Fruit fly (Drosophila melanogaster) whole organism, adult: ENCODE results near the gene QIL1.

Experiments
- CG11617 ChIP-seq: fragments of 200-800 bp; sonication (Bioruptor generic); optimal IDR thresholded peaks from 2 replicates; lab custom pipeline; 2017; ENCODE audit warnings: mild to moderate bottlenecking, missing biosample characterization, missing genetic modification reagents, missing genetic modification characterization
- CG14711 ChIP-seq: fragments of 200-800 bp; sonication (Bioruptor generic); optimal IDR thresholded peaks from 2 replicates; lab custom pipeline; 2018; ENCODE audit warnings: missing biosample characterization, mild to moderate bottlenecking, missing genetic modification characterization, moderate library complexity
- CG7101 ChIP-seq: fragments of 200-800 bp; sonication (Bioruptor generic); optimal IDR thresholded peaks from 2 replicates; lab custom pipeline; 2018; ENCODE audit warnings: missing biosample characterization, mild to moderate bottlenecking, missing genetic modification characterization, moderate library complexity
- Hr96 ChIP-seq: fragments of 200-800 bp; sonication (Bioruptor generic); optimal IDR thresholded peaks from 2 replicates; lab custom pipeline; 2016; ENCODE audit warnings: missing biosample characterization, missing genetic modification characterization
- kay ChIP-seq: fragments of 200-800 bp; sonication (Bioruptor generic); peaks from one replicate; lab custom pipeline; 2016; ENCODE audit warnings: missing biosample characterization, missing genetic modification characterization, borderline replicate concordance

DNA sequence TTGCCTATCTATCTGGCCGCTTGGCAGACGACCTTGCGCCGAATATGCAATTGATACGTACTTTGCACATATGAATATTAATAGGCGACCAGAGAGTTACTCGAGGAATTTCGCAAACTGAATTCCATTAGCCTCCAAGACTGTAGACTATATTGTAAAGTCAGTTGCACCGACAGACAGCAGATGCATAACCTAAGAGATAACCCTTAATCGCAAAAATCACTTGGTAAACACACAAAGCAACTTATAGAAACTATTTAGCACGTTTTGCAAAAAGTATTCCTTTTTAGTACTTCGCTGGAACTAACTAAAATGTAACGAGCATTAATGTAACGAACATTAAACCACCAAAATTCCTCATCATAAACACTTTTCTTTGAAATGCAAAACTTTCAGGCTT lies 20.4 kb downstream of the QIL1 start, which contains the start of gene CG6333:
- TF ChIP-seq CG14711 (tag; lab: Kevin White, UChicago): no peak
- peak; percentile 49 for TF ChIP-seq kay (GFP tag; lab: Kevin White, UChicago)
- no peak for TF ChIP-seq CG7101 (tag; lab: Kevin White, UChicago)
- no peak for TF ChIP-seq Hr96 (GFP tag; lab: Kevin White, UChicago)
- no peak for TF ChIP-seq CG11617 (GFP tag; lab: Kevin White, UChicago)
